Fruit fly (Drosophila melanogaster): ENCODE results near the gene M1BP.

Gene M1BP

dm6 chr3R:8731597-8732263, at the start of gene M1BP, which contains the start of gene CG8202 (continued):
- TF ChIP-seq CrebB (tag; optimal IDR thresholded peaks at IDR 0.05) (peak; percentile 56), pfk (GFP tag; optimal IDR thresholded peaks at IDR 0.05) (no peak), CG11093 (GFP tag; IDR thresholded peaks at IDR 0.05) (peak; percentile 72; the same call in 1 of the 3 replicates), cg (GFP tag; optimal IDR thresholded peaks at IDR 0.05) (no peak), ap (GFP tag; IDR thresholded peaks at IDR 0.05) (peak; percentile 47; the same call in 1 of the 2 replicates), ATbp (GFP tag; optimal IDR thresholded peaks at IDR 0.05) (peak; percentile 67), Hr39 (optimal IDR thresholded peaks at IDR 0.05) (no peak), CG5245 (GFP tag; optimal IDR thresholded peaks at IDR 0.05) (peak; percentile 76), CG8281 (tag; optimal IDR thresholded peaks at IDR 0.05) (peak; percentile 82), gt (GFP tag; IDR thresholded peaks at IDR 0.05) (no peak), CG11247 (GFP tag; IDR thresholded peaks at IDR 0.05) (peak; percentile 67), trh (GFP tag; optimal IDR thresholded peaks at IDR 0.05) (peak; percentile 77), CG34422 (GFP tag; IDR thresholded peaks at IDR 0.05) (peak; percentile 86), Vsx1 (GFP tag; optimal IDR thresholded peaks at IDR 0.05) (no peak), Fer3 (tag; optimal IDR thresholded peaks at IDR 0.05) (peak; percentile 75), Atf6 (GFP tag; IDR thresholded peaks at IDR 0.05) (peak; percentile 55), B-H1 (GFP tag; IDR thresholded peaks at IDR 0.05) (peak; percentile 65; the same call in 2 of the 3 replicates), kni (GFP tag; optimal IDR thresholded peaks at IDR 0.05) (no peak), CG5180 (GFP tag; optimal IDR thresholded peaks at IDR 0.05) (no peak), CG17612 (GFP tag; IDR thresholded peaks at IDR 0.05) (no peak), CG13424 (tag; optimal IDR thresholded peaks at IDR 0.05) (peak; percentile 96), CG7987 (GFP tag; optimal IDR thresholded peaks at IDR 0.05) (no peak), CG1603 (tag; optimal IDR thresholded peaks at IDR 0.05) (peak; percentile 54), CG9876 (GFP tag; optimal IDR thresholded peaks at IDR 0.05) (peak; percentile 44), tna (GFP tag; IDR thresholded peaks at IDR 0.05; ENCODE audit: partially characterized antibody) (no peak), Atf-2 (GFP tag; optimal IDR thresholded peaks at IDR 0.05) (no peak), corto (GFP tag; optimal IDR thresholded peaks at IDR 0.05) (peak; percentile 34), crp (GFP tag; optimal IDR thresholded peaks at IDR 0.05) (peak in 1 of 2 experiments; percentile 73), Hsf (GFP tag; optimal IDR thresholded peaks at IDR 0.05) (peak; percentile 60), Hey (tag; optimal IDR thresholded peaks at IDR 0.05) (no peak), crol (GFP tag; IDR thresholded peaks at IDR 0.05) (no peak), tgo (GFP tag; IDR thresholded peaks at IDR 0.05) (peak; percentile 83), CG10267 (tag; optimal IDR thresholded peaks at IDR 0.05) (peak; percentile 91), chn (GFP tag; optimal IDR thresholded peaks at IDR 0.05) (peak; percentile 58), CG6654 (GFP tag; optimal IDR thresholded peaks at IDR 0.05) (peak; percentile 79), disco-r (GFP tag; optimal IDR thresholded peaks at IDR 0.05) (no peak), CG1233 (GFP tag; optimal IDR thresholded peaks at IDR 0.05) (peak; percentile 96), Chrac-16 (GFP tag; optimal IDR thresholded peaks at IDR 0.05) (peak; percentile 86), zfh1 (GFP tag; IDR thresholded peaks at IDR 0.05) (peak; percentile 83; the same call in 2 of the 3 replicates), Six4 (GFP tag; optimal IDR thresholded peaks at IDR 0.05) (peak; percentile 86), fd64A (GFP tag; optimal IDR thresholded peaks at IDR 0.05) (peak; percentile 18), gsb (GFP tag; IDR thresholded peaks at IDR 0.05) (0 out of 2 replicates have a peak, but pooled peaks have one; percentile 37), Antp (GFP tag; optimal IDR thresholded peaks at IDR 0.05) (peak; percentile 71), Awh (GFP tag; IDR thresholded peaks at IDR 0.05) (peak; percentile 43; the same call in 1 of the 2 replicates), CG14667 (GFP tag; IDR thresholded peaks at IDR 0.05) (peak; percentile 77), lilli (GFP tag; optimal IDR thresholded peaks at IDR 0.05) (peak; percentile 81), luna (GFP tag; optimal IDR thresholded peaks at IDR 0.05) (no peak), CG12391 (tag; optimal IDR thresholded peaks at IDR 0.05) (peak; percentile 95), NK7.1 (GFP tag; optimal IDR thresholded peaks at IDR 0.05) (no peak), CG12942 (GFP tag; optimal IDR thresholded peaks at IDR 0.05) (peak; percentile 90)

All from whole organism, embryonic.